Fruit fly (Drosophila melanogaster) whole organism, prepupa: Measurements from ENCODE around the gene CG12984.

Experiments
- CG10631 ChIP-seq: fragments of 200-800 bp; sonication (Bioruptor generic); optimal IDR thresholded peaks from 2 replicates; lab custom pipeline; 2016; ENCODE audit warnings: missing biosample characterization, missing genetic modification characterization
- CG10669 ChIP-seq: fragments of 200-800 bp; sonication (Bioruptor generic); optimal IDR thresholded peaks from 3 replicates; lab custom pipeline; 2018; ENCODE audit warnings: missing biosample characterization, mild to moderate bottlenecking, missing genetic modification characterization, moderate library complexity
- CG11762 ChIP-seq: fragments of 200-800 bp; sonication (Bioruptor generic); optimal IDR thresholded peaks from 3 replicates; lab custom pipeline; 2016; ENCODE audit warnings: missing biosample characterization, missing genetic modification characterization; ENCODE audit not compliant: insufficient read depth
- CG11902 ChIP-seq: fragments of 200-800 bp; sonication (Bioruptor generic); optimal IDR thresholded peaks from 3 replicates; lab custom pipeline; 2016; ENCODE audit warnings: missing biosample characterization, missing genetic modification characterization
- CG15336 ChIP-seq: fragments of 200-800 bp; sonication (Bioruptor generic); IDR thresholded peaks from 2 replicates; pipeline ENCODE4 v1.3.6; 2022; ENCODE audit warnings: missing biosample characterization, missing genetic modification characterization
- CG16779 ChIP-seq: fragments of 200-800 bp; sonication (Bioruptor generic); optimal IDR thresholded peaks from 3 replicates; lab custom pipeline; 2017; ENCODE audit warnings: missing biosample characterization, mild to moderate bottlenecking, missing genetic modification characterization
- CG3032 ChIP-seq: fragments of 200-800 bp; optimal IDR thresholded peaks from 2 replicates; lab custom pipeline; 2019; ENCODE audit warnings: missing biosample characterization, mild to moderate bottlenecking, missing genetic modification characterization, moderate library complexity
- CG31627 ChIP-seq: fragments of 200-800 bp; sonication (Bioruptor generic); optimal IDR thresholded peaks from 3 replicates; lab custom pipeline; 2016; ENCODE audit warnings: missing biosample characterization, missing genetic modification characterization
- CG32006 ChIP-seq: fragments of 200-800 bp; sonication (Bioruptor generic); optimal IDR thresholded peaks from 3 replicates; lab custom pipeline; 2017; ENCODE audit warnings: missing biosample characterization, mild to moderate bottlenecking, missing genetic modification characterization
- CG34406 ChIP-seq: fragments of 200-800 bp; sonication (Bioruptor generic); optimal IDR thresholded peaks from 3 replicates; lab custom pipeline; 2016; ENCODE audit warnings: missing biosample characterization, missing genetic modification characterization
- CG3919 ChIP-seq: fragments of 200-800 bp; sonication (Bioruptor generic); optimal IDR thresholded peaks from 3 replicates; lab custom pipeline; 2016; ENCODE audit warnings: missing biosample characterization, missing genetic modification characterization
- CG6163 ChIP-seq: fragments of 200-800 bp; sonication (Bioruptor generic); IDR thresholded peaks from 3 replicates; pipeline ENCODE4 v1.3.6; 2022; ENCODE audit warnings: missing biosample characterization, missing genetic modification characterization
- CG6808 ChIP-seq: fragments of 200-800 bp; sonication (Bioruptor generic); optimal IDR thresholded peaks from 3 replicates; lab custom pipeline; 2017; ENCODE audit warnings: missing biosample characterization, missing genetic modification characterization, mild to moderate bottlenecking, moderate library complexity, missing genetic modification reagents
- CG6854 ChIP-seq: fragments of 200-800 bp; sonication (Bioruptor generic); optimal IDR thresholded peaks from 2 replicates; lab custom pipeline; 2017; ENCODE audit warnings: missing biosample characterization, mild to moderate bottlenecking, missing genetic modification characterization
- CG7368 ChIP-seq: fragments of 200-800 bp; sonication (Bioruptor generic); optimal IDR thresholded peaks from 3 replicates; lab custom pipeline; 2016; ENCODE audit warnings: missing biosample characterization, missing genetic modification characterization
- CG8119 ChIP-seq: fragments of 200-800 bp; sonication (Bioruptor generic); IDR thresholded peaks from 3 replicates; pipeline ENCODE4 v1.3.6; 2022; ENCODE audit warnings: missing biosample characterization, missing genetic modification characterization
- CG8319 ChIP-seq: fragments of 200-800 bp; sonication (Bioruptor generic); optimal IDR thresholded peaks from 3 replicates; lab custom pipeline; 2016; ENCODE audit warnings: missing biosample characterization, missing genetic modification characterization
- CG8632 ChIP-seq: fragments of 200-800 bp; sonication (Bioruptor generic); optimal IDR thresholded peaks from 3 replicates; lab custom pipeline; 2016; ENCODE audit warnings: missing biosample characterization, missing genetic modification characterization
- CG9139 ChIP-seq: fragments of 200-800 bp; sonication (Bioruptor generic); optimal IDR thresholded peaks from 3 replicates; lab custom pipeline; 2017; ENCODE audit warnings: missing biosample characterization, mild to moderate bottlenecking, missing genetic modification characterization
- Eip75B ChIP-seq: fragments of 200-800 bp; sonication (Bioruptor generic); optimal IDR thresholded peaks from 3 replicates; lab custom pipeline; 2016; ENCODE audit warnings: missing biosample characterization, missing genetic modification characterization
- Eip78C ChIP-seq: fragments of 200-800 bp; sonication (Bioruptor generic); peaks from one replicate; lab custom pipeline; 2016; ENCODE audit warnings: missing biosample characterization, missing genetic modification characterization
- Eip93F ChIP-seq: fragments of 200-800 bp; sonication (Bioruptor generic); optimal IDR thresholded peaks from 2 replicates; lab custom pipeline; 2016; ENCODE audit warnings: missing biosample characterization, mild to moderate bottlenecking, missing genetic modification characterization
- Ets21C ChIP-seq: fragments of 200-800 bp; sonication (Bioruptor generic); optimal IDR thresholded peaks from 3 replicates; lab custom pipeline; 2016; ENCODE audit warnings: missing biosample characterization, missing genetic modification characterization
- Ets96B ChIP-seq: fragments of 200-800 bp; optimal IDR thresholded peaks from 2 replicates; lab custom pipeline; 2019; ENCODE audit warnings: missing biosample characterization, mild to moderate bottlenecking, missing genetic modification characterization, moderate library complexity
- Gug ChIP-seq: fragments of 200-800 bp; sonication (Bioruptor generic); IDR thresholded peaks from 2 replicates; pipeline ENCODE4 v1.3.6; 2022; ENCODE audit warnings: missing biosample characterization, missing genetic modification characterization
- Hr38 ChIP-seq: sonication (Bioruptor generic); optimal IDR thresholded peaks from 2 replicates; lab custom pipeline; 2016; ENCODE audit warnings: missing biosample characterization, missing genetic modification characterization
- Hr39 ChIP-seq: fragments of 200-800 bp; sonication (Bioruptor generic); optimal IDR thresholded peaks from 2 replicates; lab custom pipeline; 2016; ENCODE audit warnings: missing biosample characterization, missing genetic modification characterization
- Hr4 ChIP-seq: fragments of 200-800 bp; sonication (Bioruptor generic); optimal IDR thresholded peaks from 3 replicates; lab custom pipeline; 2016; ENCODE audit warnings: missing biosample characterization, missing genetic modification characterization
- Lpt ChIP-seq: fragments of 200-800 bp; sonication (Bioruptor generic); optimal IDR thresholded peaks from 3 replicates; lab custom pipeline; 2016; ENCODE audit warnings: missing biosample characterization, missing genetic modification characterization
- Met ChIP-seq: fragments of 200-800 bp; sonication (Bioruptor generic); optimal IDR thresholded peaks from 3 replicates; lab custom pipeline; 2016; ENCODE audit warnings: missing biosample characterization, missing genetic modification characterization
- OdsH ChIP-seq: fragments of 200-800 bp; sonication (Bioruptor generic); optimal IDR thresholded peaks from 3 replicates; lab custom pipeline; 2016; ENCODE audit warnings: missing biosample characterization, missing genetic modification characterization
- Sox102F ChIP-seq: fragments of 200-800 bp; sonication (Bioruptor generic); optimal IDR thresholded peaks from 2 replicates; lab custom pipeline; 2016; ENCODE audit warnings: missing biosample characterization, mild to moderate bottlenecking, missing genetic modification characterization
- Sox14 ChIP-seq: fragments of 200-800 bp; sonication (Bioruptor generic); optimal IDR thresholded peaks from 3 replicates; lab custom pipeline; 2016; ENCODE audit warnings: missing biosample characterization, missing genetic modification characterization
- Sox15 ChIP-seq: fragments of 200-800 bp; sonication (Bioruptor generic); optimal IDR thresholded peaks from 3 replicates; lab custom pipeline; 2016; ENCODE audit warnings: missing biosample characterization, missing genetic modification characterization
- achi ChIP-seq: fragments of 200-800 bp; sonication (Bioruptor generic); optimal IDR thresholded peaks from 3 replicates; lab custom pipeline; 2016; ENCODE audit warnings: missing biosample characterization, missing genetic modification characterization
- cyc ChIP-seq: fragments of 200-800 bp; sonication (Bioruptor generic); optimal IDR thresholded peaks from 3 replicates; lab custom pipeline; 2016; ENCODE audit warnings: missing biosample characterization, missing genetic modification characterization
- dsx ChIP-seq: fragments of 200-800 bp; optimal IDR thresholded peaks from 3 replicates; lab custom pipeline; 2019; ENCODE audit warnings: missing biosample characterization, mild to moderate bottlenecking, missing genetic modification characterization, moderate library complexity; ENCODE audit not compliant: poor library complexity, severe bottlenecking
- eg ChIP-seq: fragments of 200-800 bp; sonication (Bioruptor generic); IDR thresholded peaks from 3 replicates; pipeline ENCODE4 v1.3.6; 2022; ENCODE audit warnings: missing biosample characterization, missing genetic modification characterization
- esn ChIP-seq: fragments of 200-800 bp; sonication (Bioruptor generic); optimal IDR thresholded peaks from 2 replicates; lab custom pipeline; 2016; ENCODE audit warnings: missing biosample characterization, mild to moderate bottlenecking, missing genetic modification characterization, moderate library complexity
- fd85E ChIP-seq: fragments of 200-800 bp; sonication (Bioruptor generic); optimal IDR thresholded peaks from 3 replicates; lab custom pipeline; 2016; ENCODE audit warnings: missing biosample characterization, missing genetic modification characterization
- fkh ChIP-seq: fragments of 200-800 bp; sonication (Bioruptor generic); optimal IDR thresholded peaks from 3 replicates; lab custom pipeline; 2017; ENCODE audit warnings: missing biosample characterization, mild to moderate bottlenecking, missing genetic modification characterization, moderate library complexity
- lz ChIP-seq: fragments of 200-800 bp; sonication (Bioruptor generic); optimal IDR thresholded peaks from 3 replicates; lab custom pipeline; 2016; ENCODE audit warnings: missing biosample characterization, missing genetic modification characterization
- net ChIP-seq: fragments of 200-800 bp; sonication (Bioruptor generic); optimal IDR thresholded peaks from 3 replicates; lab custom pipeline; 2016; ENCODE audit warnings: missing biosample characterization, missing genetic modification characterization
- pdm3 ChIP-seq: fragments of 200-800 bp; sonication (Bioruptor generic); optimal IDR thresholded peaks from 3 replicates; lab custom pipeline; 2016; ENCODE audit warnings: missing biosample characterization, missing genetic modification characterization
- svp ChIP-seq: fragments of 200-800 bp; sonication (Bioruptor generic); peaks from one replicate; lab custom pipeline; 2016; ENCODE audit warnings: missing biosample characterization, missing genetic modification characterization
- vri ChIP-seq: fragments of 200-800 bp; sonication (Bioruptor generic); optimal IDR thresholded peaks from 3 replicates; lab custom pipeline; 2016; ENCODE audit warnings: missing biosample characterization, mild to moderate bottlenecking, missing genetic modification characterization

CG12984 gene

DNA sequence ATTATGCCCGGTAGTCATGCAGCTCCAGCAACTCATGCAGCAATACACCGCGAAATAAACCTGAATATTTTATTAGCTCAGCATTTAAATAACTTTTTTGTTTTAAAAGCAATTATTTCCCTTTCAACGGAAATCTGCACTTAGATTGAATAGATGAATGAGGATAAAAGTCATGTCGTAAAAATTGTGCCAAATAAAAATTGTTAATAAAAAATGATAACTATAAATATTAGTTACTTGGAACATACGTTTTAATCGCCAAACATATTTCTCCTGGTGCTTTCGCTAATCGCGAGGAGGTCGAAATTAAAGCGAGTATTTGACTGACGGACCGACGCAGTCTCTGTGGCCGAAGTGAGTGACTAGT is 39.4 kb upstream of the CG12984 start (continued):
- TF ChIP-seq CG6808 (GFP tag; lab: Kevin White, UChicago) = peak; percentile 73
- peak; percentile 89 for TF ChIP-seq Eip78C
- TF ChIP-seq Eip75B (GFP tag; lab: Kevin White, UChicago) = peak; percentile 30
- peak; percentile 28 for TF ChIP-seq CG31627
- TF ChIP-seq CG6854 = no peak
- peak; percentile 55 for TF ChIP-seq Sox14 (GFP tag; lab: Kevin White, UChicago)
- TF ChIP-seq CG3032 (tag; lab: Kevin White, UChicago) = peak; percentile 73
- TF ChIP-seq CG9139 (GFP tag; lab: Kevin White, UChicago) = peak; percentile 28
- peak; percentile 58 for TF ChIP-seq CG3919 (GFP tag; lab: Kevin White, UChicago)
- TF ChIP-seq CG10631 (GFP tag; lab: Kevin White, UChicago) = peak; percentile 58
- peak; percentile 56 for TF ChIP-seq OdsH (GFP tag; lab: Kevin White, UChicago)
- peak; percentile 37; the same call in 1 of the 3 replicates for TF ChIP-seq eg (GFP tag; lab: Robert Waterston, UW)
- peak; percentile 27 for TF ChIP-seq Sox15 (GFP tag; lab: Kevin White, UChicago)
- peak; percentile 74 for TF ChIP-seq svp (GFP tag; lab: Kevin White, UChicago)
- TF ChIP-seq CG34406 (GFP tag; lab: Kevin White, UChicago) = peak; percentile 59
- peak; percentile 13 for TF ChIP-seq cyc (GFP tag; lab: Kevin White, UChicago)
- peak; percentile 43 for TF ChIP-seq CG8632
- peak; percentile 35 for TF ChIP-seq Lpt (GFP tag; lab: Kevin White, UChicago)
- TF ChIP-seq Ets96B (tag; lab: Kevin White, UChicago) = peak; percentile 78

DNA sequence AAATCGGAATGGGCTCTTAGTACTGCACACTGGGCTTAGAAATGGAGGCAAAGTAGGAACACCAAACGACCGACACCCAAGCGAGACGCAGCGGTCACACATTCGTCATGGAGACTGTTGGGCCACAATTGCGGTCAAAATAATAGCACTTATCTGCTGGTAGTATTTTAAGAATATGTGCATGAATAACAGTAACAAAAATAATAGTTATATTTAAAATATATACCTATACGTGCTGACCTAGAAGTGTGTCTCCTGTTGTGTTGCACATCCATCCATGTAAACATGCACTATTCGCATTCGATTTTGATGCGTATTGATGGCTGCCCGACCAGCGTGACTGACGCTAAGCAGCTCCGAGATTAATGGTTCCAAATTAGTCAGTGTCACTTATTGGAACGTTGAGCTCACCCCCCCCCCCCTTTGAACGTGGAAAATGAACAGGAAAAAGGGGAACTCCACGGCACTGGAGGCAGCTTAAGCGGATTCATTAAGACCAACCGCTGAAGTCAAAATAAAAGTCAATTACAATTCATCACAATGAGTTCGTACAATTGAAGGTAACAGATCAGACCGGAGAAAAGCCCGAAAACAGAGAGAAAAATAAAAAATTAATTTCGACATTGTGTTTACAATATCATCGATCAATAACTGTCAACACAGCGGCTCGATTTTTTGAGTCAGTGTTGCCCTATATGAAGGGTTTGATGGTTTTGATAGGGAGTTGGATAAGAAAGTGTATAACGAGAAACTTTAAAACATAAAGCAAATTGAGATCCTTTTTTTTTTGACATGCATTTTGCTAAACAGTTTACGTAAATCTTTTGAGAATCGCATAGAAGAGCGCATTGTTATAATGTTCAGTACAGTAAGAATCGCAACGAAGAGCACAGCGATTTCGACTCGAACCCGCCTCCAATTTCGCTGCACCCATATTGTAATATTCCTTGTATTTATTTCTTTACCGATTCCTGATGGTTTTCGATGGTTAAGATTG is 38.6 kb upstream of the CG12984 start:
- TF ChIP-seq Ets21C (GFP tag; lab: Kevin White, UChicago) (peak; percentile 36), Eip93F (no peak), cyc (GFP tag; lab: Kevin White, UChicago) (peak; percentile 58), CG11902 (GFP tag; lab: Kevin White, UChicago) (peak; percentile 57), CG10631 (GFP tag; lab: Kevin White, UChicago) (no peak), svp (GFP tag; lab: Kevin White, UChicago) (peak; percentile 84), achi (GFP tag; lab: Kevin White, UChicago) (peak; percentile 35), fd85E (no peak), net (no peak), CG10669 (peak; percentile 31), Gug (GFP tag; lab: Robert Waterston, UW) (peak; percentile 45), CG6808 (GFP tag; lab: Kevin White, UChicago) (no peak), OdsH (GFP tag; lab: Kevin White, UChicago) (peak; percentile 40), CG32006 (GFP tag; lab: Kevin White, UChicago) (no peak), CG8319 (GFP tag; lab: Kevin White, UChicago) (peak; percentile 49), CG31627 (peak; percentile 57), Sox15 (GFP tag; lab: Kevin White, UChicago) (peak; percentile 56), Lpt (GFP tag; lab: Kevin White, UChicago) (no peak), Hr4 (no peak), CG6163 (GFP tag; lab: Robert Waterston, UW) (peak; percentile 80), Hr38 (GFP tag; lab: Kevin White, UChicago) (no peak), Sox14 (GFP tag; lab: Kevin White, UChicago) (peak; percentile 35), vri (GFP tag; lab: Kevin White, UChicago) (peak; percentile 2), Hr39 (GFP tag; lab: Kevin White, UChicago) (peak; percentile 61), Sox102F (peak; percentile 35), CG34406 (GFP tag; lab: Kevin White, UChicago) (peak; percentile 48), esn (GFP tag; lab: Kevin White, UChicago) (peak; percentile 67), CG15336 (GFP tag; lab: Robert Waterston, UW) (peak; percentile 45), CG11762 (GFP tag; lab: Kevin White, UChicago) (no peak), CG16779 (no peak), dsx (no peak), CG3919 (GFP tag; lab: Kevin White, UChicago) (peak; percentile 47), Met (GFP tag; lab: Kevin White, UChicago) (peak; percentile 50), lz (GFP tag; lab: Kevin White, UChicago) (peak; percentile 58), CG7368 (GFP tag; lab: Kevin White, UChicago) (peak; percentile 43), CG8119 (GFP tag; lab: Robert Waterston, UW) (0 out of 3 replicates have a peak, but pooled peaks have one; percentile 12), pdm3 (GFP tag; lab: Kevin White, UChicago) (peak; percentile 51), fkh (no peak)
